Worm (Caenorhabditis elegans) whole organism, young adult: ENCODE data around the gene Y77E11A.8.

ENCODE experiments used
- B0019.2 ChIP-seq: fragments of 200-800 bp; sonication (Bioruptor generic); conservative IDR thresholded peaks from 2 replicates; pipeline ENCODE4 v1.3.6; 2022; ENCODE audit warnings: missing genetic modification reagents, missing genetic modification characterization, missing compliant biosample characterization
- B0261.1 ChIP-seq: sonication (generic microtip); optimal IDR thresholded peaks from 2 replicates; lab custom pipeline; 2016; ENCODE audit warnings: mild to moderate bottlenecking, missing genetic modification characterization, moderate library complexity, missing compliant biosample characterization
- B0336.3 ChIP-seq: fragments of 200-800 bp; sonication (Bioruptor generic); IDR thresholded peaks from 2 replicates; pipeline ENCODE4 v1.3.6; 2022; ENCODE audit warnings: missing genetic modification characterization, missing compliant biosample characterization
- C06A6.2 ChIP-seq: fragments of 200-800 bp; sonication (Bioruptor generic); conservative IDR thresholded peaks from 2 replicates; pipeline ENCODE4 v1.3.6; 2022; ENCODE audit warnings: missing genetic modification characterization, missing compliant biosample characterization
- D2030.7 ChIP-seq: fragments of 200-800 bp; sonication (Bioruptor generic); IDR thresholded peaks from 2 replicates; pipeline ENCODE4 v1.3.6; 2022; ENCODE audit warnings: missing genetic modification reagents, missing genetic modification characterization, missing compliant biosample characterization
- F10E7.11 ChIP-seq: sonication (generic microtip); optimal IDR thresholded peaks from 2 replicates; lab custom pipeline; 2017; ENCODE audit warnings: mild to moderate bottlenecking, missing genetic modification characterization, moderate library complexity, missing compliant biosample characterization
- F23B12.7 ChIP-seq: sonication (generic microtip); optimal IDR thresholded peaks from 2 replicates; lab custom pipeline; 2017; ENCODE audit warnings: missing genetic modification characterization, mild to moderate bottlenecking, missing compliant biosample characterization, antibody characterized with exemption, moderate library complexity; ENCODE audit not compliant: insufficient read depth
- F37B4.10 ChIP-seq: fragments of 200-800 bp; sonication (Bioruptor generic); IDR thresholded peaks from 2 replicates; pipeline ENCODE4 v1.3.6; 2022; ENCODE audit warnings: missing genetic modification characterization, missing compliant biosample characterization
- F39B2.1 ChIP-seq: fragments of 200-800 bp; sonication (Bioruptor generic); IDR thresholded peaks from 2 replicates; pipeline ENCODE4 v1.3.6; 2022; ENCODE audit warnings: missing genetic modification reagents, missing genetic modification characterization, missing compliant biosample characterization
- F55B11.4 ChIP-seq: sonication (generic microtip); optimal IDR thresholded peaks from 2 replicates; lab custom pipeline; 2016; ENCODE audit warnings: missing compliant biosample characterization, missing genetic modification characterization, borderline replicate concordance; ENCODE audit not compliant: insufficient read depth
- Y67H2A.10 ChIP-seq: fragments of 200-800 bp; sonication (Bioruptor generic); conservative IDR thresholded peaks from 2 replicates; pipeline ENCODE4 v1.3.6; 2022; ENCODE audit warnings: missing genetic modification reagents, missing genetic modification characterization, missing compliant biosample characterization
- Y95B8A.8 ChIP-seq: fragments of 200-800 bp; sonication (Bioruptor generic); IDR thresholded peaks from 2 replicates; pipeline ENCODE4 v1.3.6; 2022; ENCODE audit warnings: missing genetic modification reagents, missing genetic modification characterization, missing compliant biosample characterization
- ama-1 ChIP-seq, 3 experiments: fragments of 150-350 bp in 1 of 3; sonication (generic microtip) in 2 of 3; optimal IDR thresholded peaks; 2 replicates each; lab custom pipeline; 2014 to 2018; ENCODE audit warnings: missing biosample characterization in 2 of 3, missing genetic modification characterization in 2 of 3, missing genetic modification reagents in 2 of 3
- aptf-2 ChIP-seq: fragments of 200-800 bp; sonication (Bioruptor generic); conservative IDR thresholded peaks from 2 replicates; pipeline ENCODE4 v1.3.6; 2022; ENCODE audit warnings: missing genetic modification reagents, missing genetic modification characterization, missing compliant biosample characterization
- athp-1 ChIP-seq: sonication (generic microtip); optimal IDR thresholded peaks from 2 replicates; lab custom pipeline; 2017; ENCODE audit warnings: mild to moderate bottlenecking, missing genetic modification characterization, missing compliant biosample characterization
- attf-3 ChIP-seq: fragments of 200-800 bp; sonication (Bioruptor generic); conservative IDR thresholded peaks from 2 replicates; pipeline ENCODE4 v1.3.6; 2022; ENCODE audit warnings: missing genetic modification reagents, missing genetic modification characterization, missing compliant biosample characterization
- attf-5 ChIP-seq: fragments of 200-800 bp; sonication (Bioruptor generic); optimal IDR thresholded peaks from 2 replicates; lab custom pipeline; 2018; ENCODE audit warnings: mild to moderate bottlenecking, missing genetic modification characterization, missing compliant biosample characterization
- attf-6 ChIP-seq: fragments of 200-800 bp; sonication (Bioruptor generic); IDR thresholded peaks from 2 replicates; pipeline ENCODE4 v1.3.6; 2022; ENCODE audit warnings: missing genetic modification reagents, missing genetic modification characterization, missing compliant biosample characterization
- bed-1 ChIP-seq: fragments of 200-800 bp; sonication (Bioruptor generic); IDR thresholded peaks from 2 replicates; pipeline ENCODE4 v1.3.6; 2022; ENCODE audit warnings: missing genetic modification reagents, missing genetic modification characterization, missing compliant biosample characterization
- bed-2 ChIP-seq: fragments of 200-800 bp; sonication (Bioruptor generic); IDR thresholded peaks from 2 replicates; pipeline ENCODE4 v1.3.6; 2022; ENCODE audit warnings: missing genetic modification reagents, missing genetic modification characterization, missing compliant biosample characterization
- ceh-27 ChIP-seq: fragments of 200-800 bp; sonication (Bioruptor generic); optimal IDR thresholded peaks from 2 replicates; lab custom pipeline; 2018; ENCODE audit warnings: mild to moderate bottlenecking, missing genetic modification characterization, moderate library complexity, missing compliant biosample characterization
- ceh-40 ChIP-seq: fragments of 200-800 bp; sonication (Bioruptor generic); IDR thresholded peaks from 2 replicates; pipeline ENCODE4 v1.3.6; 2022; ENCODE audit warnings: missing genetic modification characterization, missing compliant biosample characterization
- ceh-58 ChIP-seq: fragments of 200-800 bp; sonication (Bioruptor generic); IDR thresholded peaks from 2 replicates; pipeline ENCODE4 v1.3.6; 2022; ENCODE audit warnings: missing genetic modification characterization, missing compliant biosample characterization
- ceh-91 ChIP-seq: fragments of 200-800 bp; sonication (Bioruptor generic); IDR thresholded peaks from 2 replicates; pipeline ENCODE4 v1.3.6; 2022; ENCODE audit warnings: missing genetic modification reagents, missing genetic modification characterization, missing compliant biosample characterization
- chd-7 ChIP-seq: sonication (generic microtip); optimal IDR thresholded peaks from 2 replicates; lab custom pipeline; 2016; ENCODE audit warnings: mild to moderate bottlenecking, missing genetic modification characterization, moderate library complexity, missing compliant biosample characterization
- efl-1 ChIP-seq: fragments of 150-350 bp; optimal IDR thresholded peaks from 2 replicates; lab custom pipeline; 2014; ENCODE audit warnings: missing biosample characterization, missing genetic modification reagents, missing genetic modification characterization
- ekl-4 ChIP-seq: fragments of 200-800 bp; sonication (Bioruptor generic); IDR thresholded peaks from 2 replicates; pipeline ENCODE4 v1.3.6; 2022; ENCODE audit warnings: missing genetic modification reagents, missing genetic modification characterization, missing compliant biosample characterization
- ets-4 ChIP-seq: fragments of 200-800 bp; sonication (Bioruptor generic); optimal IDR thresholded peaks from 2 replicates; lab custom pipeline; 2018; ENCODE audit warnings: mild to moderate bottlenecking, missing genetic modification characterization, missing compliant biosample characterization
- fkh-3 ChIP-seq: sonication (generic microtip); optimal IDR thresholded peaks from 2 replicates; lab custom pipeline; 2016; ENCODE audit warnings: mild to moderate bottlenecking, missing genetic modification characterization, missing compliant biosample characterization
- hmg-1.2 ChIP-seq: fragments of 200-800 bp; sonication (Bioruptor generic); IDR thresholded peaks from 2 replicates; pipeline ENCODE4 v1.3.6; 2022; ENCODE audit warnings: missing genetic modification reagents, missing genetic modification characterization, missing compliant biosample characterization
- hmg-20 ChIP-seq: fragments of 200-800 bp; sonication (Bioruptor generic); IDR thresholded peaks from 2 replicates; pipeline ENCODE4 v1.3.6; 2022; ENCODE audit warnings: missing genetic modification reagents, missing genetic modification characterization, missing compliant biosample characterization
- lin-26 ChIP-seq: fragments of 200-800 bp; sonication (Bioruptor generic); IDR thresholded peaks from 2 replicates; pipeline ENCODE4 v1.3.6; 2022; ENCODE audit warnings: missing genetic modification reagents, missing genetic modification characterization, missing compliant biosample characterization
- lin-35 ChIP-seq, 3 experiments: fragments of 150-350 bp in 2 of 3; sonication (generic microtip) in 1 of 3; optimal IDR thresholded peaks; 2 replicates each; lab custom pipeline; 2014 to 2018; ENCODE audit warnings: missing biosample characterization in 3 of 3, missing genetic modification characterization in 3 of 3, missing genetic modification reagents in 3 of 3
- lin-54 ChIP-seq: fragments of 200-800 bp; sonication (Bioruptor generic); optimal IDR thresholded peaks from 2 replicates; lab custom pipeline; 2018; ENCODE audit warnings: mild to moderate bottlenecking, missing genetic modification characterization, missing compliant biosample characterization
- madf-3 ChIP-seq: fragments of 200-800 bp; sonication (Bioruptor generic); IDR thresholded peaks from 2 replicates; pipeline ENCODE4 v1.3.6; 2022; ENCODE audit warnings: missing genetic modification reagents, missing genetic modification characterization, missing compliant biosample characterization
- madf-6 ChIP-seq: fragments of 200-800 bp; sonication (Bioruptor generic); IDR thresholded peaks from 2 replicates; pipeline ENCODE4 v1.3.6; 2022; ENCODE audit warnings: missing genetic modification reagents, missing genetic modification characterization, missing compliant biosample characterization
- nfya-2 ChIP-seq: fragments of 200-800 bp; sonication (Bioruptor generic); IDR thresholded peaks from 2 replicates; pipeline ENCODE4 v1.3.6; 2022; ENCODE audit warnings: missing genetic modification reagents, missing genetic modification characterization, missing compliant biosample characterization
- nhr-27 ChIP-seq: fragments of 200-800 bp; sonication (Bioruptor generic); optimal IDR thresholded peaks from 2 replicates; lab custom pipeline; 2018; ENCODE audit warnings: mild to moderate bottlenecking, missing genetic modification characterization, moderate library complexity, missing compliant biosample characterization
- pbrm-1 ChIP-seq: fragments of 200-800 bp; sonication (Bioruptor generic); IDR thresholded peaks from 2 replicates; pipeline ENCODE4 v1.3.6; 2022; ENCODE audit warnings: missing genetic modification reagents, missing genetic modification characterization, missing compliant biosample characterization
- pha-4 ChIP-seq: fragments of 150-350 bp; sonication (generic microtip); optimal IDR thresholded peaks from 2 replicates; lab custom pipeline; 2014; ENCODE audit warnings: missing biosample characterization, missing genetic modification reagents, missing genetic modification characterization
- repo-1 ChIP-seq: sonication (generic microtip); optimal IDR thresholded peaks from 2 replicates; lab custom pipeline; 2017; ENCODE audit warnings: mild to moderate bottlenecking, missing genetic modification characterization, missing compliant biosample characterization
- sdz-38 ChIP-seq: sonication (generic microtip); optimal IDR thresholded peaks from 2 replicates; lab custom pipeline; 2016; ENCODE audit warnings: missing genotype, missing genetic modification characterization, missing compliant biosample characterization
- snpc-1.3 ChIP-seq: sonication (generic microtip); optimal IDR thresholded peaks from 2 replicates; lab custom pipeline; 2017; ENCODE audit warnings: missing genetic modification characterization, mild to moderate bottlenecking, missing compliant biosample characterization, antibody characterized with exemption, moderate library complexity, missing genotype, missing genetic modification reagents; ENCODE audit not compliant: insufficient read depth
- unc-130 ChIP-seq: sonication (generic microtip); optimal IDR thresholded peaks from 2 replicates; lab custom pipeline; 2016; ENCODE audit warnings: missing genetic modification reagents, missing genetic modification characterization, missing compliant biosample characterization
- xnd-1 ChIP-seq: sonication (generic microtip); optimal IDR thresholded peaks from 2 replicates; lab custom pipeline; 2016; ENCODE audit warnings: missing genotype, missing genetic modification reagents, missing genetic modification characterization, missing compliant biosample characterization
- zim-3 ChIP-seq: sonication (generic microtip); optimal IDR thresholded peaks from 2 replicates; lab custom pipeline; 2017; ENCODE audit warnings: mild to moderate bottlenecking, missing genetic modification characterization, moderate library complexity, missing compliant biosample characterization
- ztf-18 ChIP-seq: sonication (generic microtip); optimal IDR thresholded peaks from 2 replicates; lab custom pipeline; 2016; ENCODE audit warnings: missing genotype, mild to moderate bottlenecking, missing genetic modification characterization, missing compliant biosample characterization
- ztf-26 ChIP-seq: sonication (generic microtip); optimal IDR thresholded peaks from 2 replicates; lab custom pipeline; 2017; ENCODE audit warnings: missing genetic modification characterization, missing compliant biosample characterization
- ztf-28 ChIP-seq: fragments of 200-800 bp; sonication (Bioruptor generic); IDR thresholded peaks from 2 replicates; pipeline ENCODE4 v1.3.6; 2022; ENCODE audit warnings: missing genetic modification reagents, missing genetic modification characterization, missing compliant biosample characterization
- ztf-6 ChIP-seq: fragments of 200-800 bp; sonication (Bioruptor generic); IDR thresholded peaks from 2 replicates; pipeline ENCODE4 v1.3.6; 2022; ENCODE audit warnings: missing genetic modification reagents, missing genetic modification characterization, missing compliant biosample characterization

The Y77E11A.8 gene

DNA sequence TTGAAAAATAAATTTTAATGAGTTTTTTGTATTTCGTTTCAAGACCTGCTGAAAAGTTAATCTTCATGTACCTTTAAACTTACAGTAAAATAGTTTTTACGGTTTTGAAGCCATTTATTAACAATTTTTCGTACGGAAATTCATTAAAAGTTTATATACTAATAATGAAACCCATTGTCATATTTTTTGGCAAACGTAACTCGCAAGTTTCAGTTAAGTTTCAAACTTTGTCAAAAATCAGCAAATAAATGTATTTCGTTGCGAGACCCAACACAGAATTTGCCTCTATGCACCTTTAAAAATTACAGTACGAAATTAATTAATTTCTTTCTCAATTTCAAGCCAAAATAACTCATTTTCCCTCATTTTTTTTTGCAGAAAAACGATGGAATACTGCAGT, 4.3 kb downstream of the Y77E11A.8 start, which contains the start of gene jtr-1 (continued):
- TF ChIP-seq xnd-1 (peak; percentile 89), zim-3 (tag; lab: Kevin White, UChicago) (no peak), ceh-91 (GFP tag; lab: Robert Waterston, UW) (peak; percentile 53), F23B12.7 (no peak), lin-35 (GFP tag; optimal IDR thresholded peaks at IDR 0.05; lab: Kevin White, UChicago) (no peak), F37B4.10 (GFP tag; lab: Robert Waterston, UW) (no peak), sdz-38 (tag; lab: Kevin White, UChicago) (no peak), athp-1 (tag; lab: Kevin White, UChicago) (no peak), bed-1 (GFP tag; lab: Robert Waterston, UW) (no peak), madf-6 (GFP tag; lab: Robert Waterston, UW) (peak; percentile 81), ceh-27 (no peak), Y67H2A.10 (no peak), B0019.2 (GFP tag; lab: Robert Waterston, UW) (no peak), B0261.1 (tag; lab: Kevin White, UChicago) (no peak), B0336.3 (GFP tag; lab: Robert Waterston, UW) (no peak), ceh-58 (GFP tag; lab: Robert Waterston, UW) (no peak), ceh-40 (no peak), pha-4 (tag; lab: Kevin White, UChicago) (no peak), efl-1 (GFP tag; lab: Kevin White, UChicago) (no peak), snpc-1.3 (tag; lab: Kevin White, UChicago) (no peak), repo-1 (tag; lab: Kevin White, UChicago) (no peak), attf-3 (GFP tag; lab: Robert Waterston, UW) (no peak), F10E7.11 (tag; lab: Kevin White, UChicago) (no peak), F55B11.4 (tag; lab: Kevin White, UChicago) (no peak), lin-26 (no peak), hmg-20 (GFP tag; lab: Robert Waterston, UW) (no peak), ztf-26 (tag; lab: Kevin White, UChicago) (no peak), Y95B8A.8 (GFP tag; lab: Robert Waterston, UW) (no peak), F39B2.1 (no peak), ztf-6 (no peak), ztf-18 (tag; lab: Kevin White, UChicago) (no peak), attf-5 (GFP tag; lab: Kevin White, UChicago) (no peak), D2030.7 (peak; percentile 47; the same call in 1 of the 2 replicates), ekl-4 (GFP tag; lab: Robert Waterston, UW) (no peak), ztf-28 (GFP tag; lab: Robert Waterston, UW) (no peak), attf-6 (GFP tag; lab: Robert Waterston, UW) (no peak), madf-3 (GFP tag; lab: Robert Waterston, UW) (no peak), hmg-1.2 (GFP tag; lab: Robert Waterston, UW) (peak; percentile 26; the same call in 1 of the 2 replicates), nhr-27 (tag; lab: Kevin White, UChicago) (no peak), aptf-2 (GFP tag; lab: Robert Waterston, UW) (no peak), lin-54 (GFP tag; lab: Kevin White, UChicago) (peak; percentile 48), bed-2 (GFP tag; lab: Robert Waterston, UW) (no peak), nfya-2 (GFP tag; lab: Robert Waterston, UW) (no peak), ets-4 (GFP tag; lab: Kevin White, UChicago) (no peak), fkh-3 (tag; lab: Kevin White, UChicago) (no peak), pbrm-1 (no peak), unc-130 (GFP tag; lab: Kevin White, UChicago) (no peak), chd-7 (tag; lab: Kevin White, UChicago) (no peak), ama-1 (optimal IDR thresholded peaks at IDR 0.05; lab: Kevin White, UChicago) (no peak), ama-1 (GFP tag; optimal IDR thresholded peaks at IDR 0.05; lab: Kevin White, UChicago) (no peak), C06A6.2 (GFP tag; lab: Robert Waterston, UW) (no peak)
